Worm (Caenorhabditis elegans): ENCODE measurements around the gene best-7.
"Not testable (repeated sequence)": the region's sequence is repeated elsewhere in the genome, so short reads cannot be mapped to it uniquely, and the experiment has no call there.

The best-7 gene

DNA sequence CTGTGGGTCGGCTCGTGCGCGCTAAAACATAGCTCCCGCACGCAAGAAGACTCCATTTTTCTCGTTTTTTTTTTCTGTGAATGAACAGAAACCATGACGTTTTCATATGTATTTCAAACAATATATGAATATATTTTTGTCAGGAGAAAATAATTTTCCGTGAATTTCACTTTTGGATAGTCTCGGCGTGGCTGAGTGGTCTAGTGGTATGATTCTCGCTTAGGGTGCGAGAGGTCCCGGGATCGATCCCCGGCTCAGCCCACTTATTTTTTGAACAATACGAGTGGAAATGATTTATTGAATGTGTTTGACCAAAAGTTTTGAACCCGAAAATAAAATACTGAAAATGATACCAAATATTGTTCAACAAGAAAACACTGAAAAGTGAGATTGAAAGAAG is 1.3 kb upstream of the best-7 start:
- TF ChIP-seq unc-62 (GFP tag; optimal IDR thresholded peaks at IDR 0.05), result no peak

DNA sequence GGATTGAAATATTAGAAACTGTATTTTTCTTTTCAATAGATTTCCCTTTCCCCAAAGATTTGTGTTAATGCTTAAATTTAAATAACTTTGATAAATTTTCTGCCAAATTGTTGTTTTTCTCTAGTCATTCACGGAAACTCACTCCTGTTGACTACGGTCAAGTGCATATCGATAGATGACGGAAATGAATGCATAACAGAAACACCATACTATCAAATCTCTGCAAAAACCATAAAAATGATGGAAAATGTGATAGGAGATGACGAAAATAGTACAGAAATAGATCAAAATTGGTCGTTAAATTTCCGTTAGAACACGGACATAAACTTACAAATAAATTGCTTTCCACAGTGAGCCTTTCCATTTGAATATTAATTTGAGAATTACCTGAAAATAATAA is 1.1 kb downstream of the best-7 start:
- no peak for TF ChIP-seq unc-62 (GFP tag; optimal IDR thresholded peaks at IDR 0.05)

DNA sequence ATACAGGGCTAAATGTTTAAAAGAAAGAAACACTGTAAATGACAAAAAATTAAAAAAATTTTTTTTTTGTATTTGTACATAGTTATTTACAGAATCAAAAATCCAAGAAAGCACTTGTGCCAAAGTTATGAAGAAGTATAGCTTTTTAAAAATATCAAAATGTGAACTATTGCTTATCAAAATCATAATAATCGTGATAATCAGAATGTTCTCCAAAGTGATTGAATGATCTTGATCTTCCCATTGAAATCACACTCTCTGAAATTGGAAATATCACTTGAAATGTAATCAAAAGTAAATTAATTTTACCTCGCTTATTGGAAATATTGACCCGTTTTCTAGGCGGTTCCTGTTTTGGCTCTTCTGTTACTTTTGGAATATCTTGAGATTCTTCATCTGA is 3.6 kb downstream of the best-7 start:
- TF ChIP-seq unc-62 (GFP tag; optimal IDR thresholded peaks at IDR 0.05), result no peak

DNA sequence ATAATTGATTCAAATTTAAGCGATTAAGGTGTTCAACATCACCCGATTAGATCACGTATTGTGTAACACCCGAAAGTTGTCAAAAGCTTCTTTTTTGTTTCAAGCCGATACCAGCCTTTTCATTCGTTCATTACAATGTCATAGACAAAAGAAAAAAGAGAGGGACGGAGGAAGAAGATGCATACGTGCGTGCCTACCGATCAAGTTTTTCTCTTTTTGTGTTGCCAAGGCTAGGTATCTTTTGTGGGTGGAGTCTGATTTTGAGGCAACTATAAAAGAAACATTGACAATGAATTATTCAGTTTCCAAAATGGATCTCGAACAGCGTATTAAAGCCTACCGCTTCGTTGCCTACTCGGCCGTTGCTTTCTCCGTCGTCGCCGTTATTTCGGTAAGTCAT is 4.9 kb downstream of the best-7 start, which contains the start of gene col-125:
TSS of gene col-125 (plus strand) at position 301 of the 400 bp plus-strand sequence.
- no peak for TF ChIP-seq unc-62 (GFP tag; optimal IDR thresholded peaks at IDR 0.05)

DNA sequence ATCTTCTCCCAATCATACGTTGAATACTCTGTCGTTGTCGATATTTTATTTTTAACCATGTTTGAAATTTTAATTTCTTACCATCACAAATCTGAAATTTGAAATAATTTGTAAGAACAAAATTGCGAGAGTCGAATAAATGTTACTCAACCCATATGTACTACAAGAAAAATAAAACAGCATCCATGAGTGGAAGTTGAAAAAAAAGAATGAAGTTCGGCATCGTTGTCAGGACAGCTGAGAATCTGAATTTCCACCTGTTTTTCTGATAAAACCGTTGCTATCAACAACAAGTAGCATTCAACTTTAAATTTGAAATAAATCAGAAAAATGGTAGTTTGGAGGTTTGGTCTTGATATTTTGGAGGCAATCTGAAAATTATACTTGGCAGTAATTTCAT is 6.2 kb downstream of the best-7 start, which contains the start of gene C29F4.3:
TSS of gene C29F4.3 (minus strand) at position 101 of the 400 bp plus-strand sequence.
- no peak for TF ChIP-seq unc-62 (GFP tag; optimal IDR thresholded peaks at IDR 0.05)

DNA sequence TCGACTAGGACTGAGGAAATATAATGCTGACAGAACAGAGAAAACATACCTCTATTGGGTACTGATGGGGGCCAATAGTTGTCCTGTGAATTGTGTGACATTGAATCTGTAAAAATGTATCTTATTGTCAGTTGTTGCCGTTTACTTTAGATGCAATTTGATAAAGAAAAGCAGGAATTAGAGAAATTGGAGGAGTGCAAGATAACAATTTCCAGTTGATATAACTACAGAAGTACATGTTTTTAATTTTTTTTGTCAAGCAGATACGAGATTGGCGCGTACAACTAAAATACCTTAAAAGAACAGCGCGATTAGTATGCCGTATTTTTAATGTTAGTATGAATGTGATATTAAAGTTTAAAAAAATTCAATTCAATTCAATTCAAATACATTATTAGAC is 12.1 kb downstream of the best-7 start, which contains the start of gene zip-6:
TSS of gene zip-6 (minus strand) at position 101 of the 400 bp plus-strand sequence.
- TF ChIP-seq unc-62 (GFP tag; optimal IDR thresholded peaks at IDR 0.05), result no peak

DNA sequence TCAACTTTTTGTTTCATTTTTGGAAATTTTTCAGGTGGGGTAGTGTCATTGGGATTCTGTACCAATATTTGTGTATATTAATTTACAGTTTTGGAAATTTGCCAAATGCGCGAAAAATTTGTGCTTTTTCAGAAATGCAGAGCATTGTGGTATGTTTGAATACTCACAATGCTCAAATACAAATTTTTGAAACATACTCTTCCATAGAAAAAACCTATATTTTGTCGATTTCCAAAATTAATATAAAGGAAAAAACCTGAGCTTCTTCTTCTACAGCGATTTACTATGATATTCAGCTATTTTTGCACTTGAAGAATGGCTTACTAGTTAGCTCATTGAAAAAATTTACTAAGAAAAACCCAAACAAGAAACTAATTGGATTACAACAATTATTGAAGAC is 17.1 kb downstream of the best-7 start:
- TF ChIP-seq unc-62 (GFP tag; optimal IDR thresholded peaks at IDR 0.05), result no peak

DNA sequence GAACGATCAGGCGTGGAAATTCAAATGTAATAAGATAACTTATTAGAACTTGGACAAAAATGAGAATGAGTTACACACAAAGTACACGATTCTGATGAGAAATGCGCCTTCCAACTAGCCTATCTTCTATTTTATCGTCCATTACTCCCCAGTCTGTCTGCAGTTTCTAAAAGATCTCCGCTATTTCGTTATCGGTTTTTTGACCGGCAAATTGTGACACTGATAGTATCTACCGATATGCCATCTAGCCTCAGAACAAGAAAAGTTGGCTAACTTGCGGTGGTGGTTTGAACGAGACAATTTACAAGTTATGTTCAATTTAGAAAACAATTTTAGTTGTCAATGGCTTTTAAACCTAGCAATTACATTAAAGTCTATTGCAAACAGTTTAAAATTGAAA is 18.6 kb downstream of the best-7 start:
- TF ChIP-seq unc-62 (GFP tag; optimal IDR thresholded peaks at IDR 0.05), result no peak

DNA sequence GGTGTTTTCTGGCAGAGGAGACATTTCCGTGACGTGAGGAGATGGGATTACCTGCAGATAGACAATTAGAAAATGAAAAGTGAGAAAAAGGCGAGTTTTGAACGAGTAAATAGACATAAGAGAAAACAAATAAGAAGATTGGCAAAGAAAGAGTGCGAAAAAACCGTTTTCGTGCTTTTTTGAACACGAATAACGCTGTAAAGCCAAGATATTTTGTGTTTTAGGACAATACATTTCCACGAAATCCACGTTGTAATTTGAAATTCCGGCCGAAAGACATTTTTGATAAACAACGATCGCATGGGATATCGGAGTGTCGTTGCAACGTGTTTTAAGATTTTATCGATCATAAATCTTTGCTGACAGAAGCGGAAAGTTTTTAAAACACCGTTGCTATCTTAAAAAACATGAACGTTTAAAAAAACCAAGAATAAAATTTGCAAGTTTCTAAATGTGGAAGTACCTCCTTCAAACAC is 19.3 kb downstream of the best-7 start, which contains the start of gene adk-1:
TSS of gene adk-1 (minus strand) at position 51 of the 476 bp plus-strand sequence.
- no peak for TF ChIP-seq unc-62 (GFP tag; optimal IDR thresholded peaks at IDR 0.05)

DNA sequence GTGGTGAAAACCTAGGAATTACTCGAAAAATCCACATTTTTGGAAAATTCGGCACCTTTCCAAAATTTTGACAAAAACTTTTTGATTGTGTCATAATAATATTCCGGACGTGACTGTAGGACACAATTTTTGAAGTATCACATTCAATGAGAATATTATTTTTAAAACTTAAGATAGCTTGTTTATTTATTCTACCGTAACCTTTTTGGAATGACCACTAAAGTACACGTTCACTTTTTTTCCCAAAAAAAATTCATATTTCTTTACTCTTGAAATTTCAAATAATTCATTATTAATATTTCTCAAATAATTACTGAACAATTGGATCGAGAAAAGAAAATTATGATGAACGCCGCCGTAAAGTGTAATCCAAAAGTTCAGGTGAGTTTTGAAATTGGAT is 22.9 kb downstream of the best-7 start, which contains the start of gene R07H5.9:
TSS of gene R07H5.9 (plus strand) at position 301 of the 400 bp plus-strand sequence.
- no peak for TF ChIP-seq unc-62 (GFP tag; optimal IDR thresholded peaks at IDR 0.05)

DNA sequence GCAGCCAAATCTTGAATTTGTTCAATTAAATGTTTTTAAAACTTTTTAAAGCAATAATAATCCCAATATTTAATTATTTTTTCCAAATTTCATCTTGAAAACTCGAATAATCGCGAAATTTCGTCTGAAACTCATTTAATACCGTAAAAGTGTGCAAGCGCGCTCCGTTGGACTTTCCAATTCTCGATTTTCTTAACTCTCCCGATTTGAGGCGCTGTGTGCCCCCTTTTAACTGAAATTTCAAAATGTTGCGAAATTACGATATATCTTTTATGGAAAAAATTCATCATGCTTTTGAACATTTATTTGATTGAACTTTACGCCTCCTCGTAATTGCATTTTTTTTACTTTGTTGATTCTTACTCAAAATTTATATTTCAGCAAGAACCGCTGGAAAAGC is 27.7 kb downstream of the best-7 start, which contains the start of gene R07H5.11:
TSS of gene R07H5.11 (plus strand) at position 380 of the 400 bp plus-strand sequence.
- not testable (repeated sequence) for TF ChIP-seq unc-62 (GFP tag; optimal IDR thresholded peaks at IDR 0.05)

DNA sequence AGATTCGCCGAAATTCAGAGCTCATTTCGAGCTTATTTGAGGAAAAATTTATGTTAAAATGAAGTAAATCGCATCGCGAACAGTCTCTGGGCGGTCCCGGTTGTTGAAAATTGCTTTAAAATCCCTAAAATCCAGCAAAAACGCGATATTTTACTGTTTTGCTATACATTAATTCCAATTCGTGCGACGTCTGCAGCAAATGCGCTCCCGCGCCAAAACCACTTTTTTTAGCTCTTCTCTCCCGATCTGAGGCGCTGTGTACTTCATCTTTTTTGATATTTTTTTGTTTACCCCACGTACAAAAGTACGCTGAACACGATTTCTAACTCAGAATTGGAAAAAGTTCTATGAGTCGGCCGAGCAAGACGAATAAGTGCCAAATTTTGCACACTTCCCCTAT is 31.1 kb downstream of the best-7 start, which contains the start of gene R07H5.16:
TSS of gene R07H5.16 (plus strand) at position 348 of the 400 bp plus-strand sequence.
- not testable (repeated sequence) for TF ChIP-seq unc-62 (GFP tag; optimal IDR thresholded peaks at IDR 0.05)

DNA sequence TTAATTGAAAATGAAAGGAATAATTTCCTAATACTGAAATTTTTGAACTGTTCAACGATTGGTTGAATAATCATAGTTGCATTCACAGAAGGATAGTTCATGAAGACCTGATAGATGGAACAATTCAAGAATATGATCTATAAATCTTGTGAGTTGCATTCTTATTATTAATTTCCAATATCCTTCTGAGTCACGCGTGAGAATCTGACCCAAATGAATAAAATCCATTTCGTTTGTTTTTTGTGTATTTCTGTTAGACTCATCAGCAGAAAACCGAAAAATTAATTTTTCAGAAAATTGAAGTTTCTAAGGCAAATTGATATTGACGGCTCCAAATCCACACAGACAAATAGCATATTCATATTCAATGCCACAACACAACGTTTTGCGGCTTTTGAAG is 40.7 kb downstream of the best-7 start, which contains the start of gene fbxb-79:
TSS of gene fbxb-79 (minus strand) at position 101 of the 400 bp plus-strand sequence.
- TF ChIP-seq unc-62 (GFP tag; optimal IDR thresholded peaks at IDR 0.05), result no peak

DNA sequence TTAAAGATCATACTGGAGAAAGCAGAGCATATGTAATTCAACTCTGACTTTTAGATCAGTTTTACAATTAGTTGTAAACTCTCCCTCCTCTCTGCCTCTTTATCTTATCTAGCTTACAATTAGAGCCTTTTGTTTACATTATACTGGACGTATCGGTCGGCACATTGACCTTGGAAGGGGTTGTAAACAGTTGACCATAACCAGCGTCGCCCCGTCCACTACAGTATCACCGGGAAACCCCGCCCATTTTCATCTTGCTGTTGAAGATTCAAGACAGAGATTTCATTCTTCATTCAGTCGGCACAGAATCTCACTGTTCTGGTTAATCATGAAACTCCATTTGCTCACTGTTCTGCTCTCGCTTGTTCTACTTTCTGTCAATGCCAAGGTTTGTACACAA is 43.4 kb downstream of the best-7 start, which contains the start of gene sdz-27:
TSS of gene sdz-27 (plus strand) at position 301 of the 400 bp plus-strand sequence.
- no peak for TF ChIP-seq unc-62 (GFP tag; optimal IDR thresholded peaks at IDR 0.05)

DNA sequence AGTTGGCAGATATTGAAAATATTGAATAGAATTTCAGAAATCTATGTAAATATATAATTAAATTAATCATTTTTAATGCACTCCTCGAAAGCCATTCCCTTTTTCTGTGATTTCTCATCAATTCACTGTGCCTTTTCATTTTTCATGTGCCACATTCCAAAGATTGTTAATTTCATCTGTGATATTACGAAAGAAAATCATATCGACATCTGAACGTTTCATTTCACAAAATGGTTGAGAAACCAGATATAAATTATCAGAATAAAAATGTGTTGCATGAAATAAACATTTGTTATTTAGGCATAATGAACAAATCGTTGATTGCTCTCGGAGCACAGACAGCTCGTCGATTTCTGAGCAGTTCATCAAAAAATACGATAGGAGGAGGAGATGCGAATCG is 46.1 kb downstream of the best-7 start, which contains the start of gene nuaf-3:
TSS of gene nuaf-3 (plus strand) at position 301 of the 400 bp plus-strand sequence.
- no peak for TF ChIP-seq unc-62 (GFP tag; optimal IDR thresholded peaks at IDR 0.05)

DNA sequence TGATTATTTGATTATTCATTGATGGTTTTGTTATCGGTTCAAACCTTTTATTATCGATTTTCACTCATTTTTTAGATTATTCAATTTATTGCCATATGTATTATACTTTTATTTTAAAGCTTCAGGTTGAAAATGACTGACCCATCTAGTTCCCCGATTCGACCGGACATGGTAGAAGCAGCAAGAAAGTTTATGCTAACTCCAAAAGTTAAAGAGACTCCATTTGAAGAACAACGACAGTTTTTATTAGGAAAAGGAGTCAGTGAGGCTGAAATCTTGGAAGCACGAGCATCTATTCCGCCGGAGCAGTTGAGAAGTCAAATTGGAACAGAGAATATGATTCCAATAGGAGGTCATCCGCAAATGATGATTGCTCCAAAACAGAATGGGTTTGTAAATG is 47.1 kb downstream of the best-7 start, which contains the start of gene prx-14:
TSS of gene prx-14 (plus strand) at position 120 of the 400 bp plus-strand sequence.
- no peak for TF ChIP-seq unc-62 (GFP tag; optimal IDR thresholded peaks at IDR 0.05)

DNA sequence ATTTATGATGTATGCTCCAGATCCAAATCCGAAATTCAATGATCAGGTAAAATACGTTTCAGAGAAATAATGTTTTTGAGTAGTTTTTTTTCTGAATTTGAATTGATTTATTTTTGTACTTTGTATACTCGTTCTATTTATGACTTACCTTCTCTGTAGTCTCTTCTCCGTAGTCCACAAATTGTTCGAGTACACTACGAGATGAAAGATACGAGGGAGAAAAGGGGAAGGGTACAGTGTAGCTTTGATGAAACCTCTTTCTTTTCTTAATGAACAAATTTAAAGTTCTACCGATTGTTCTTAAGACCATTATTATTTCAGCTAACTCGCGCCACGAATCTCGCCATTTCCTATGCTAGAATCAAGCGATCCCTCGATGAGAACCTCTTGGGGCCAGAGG is 50.0 kb downstream of the best-7 start:
- no peak for TF ChIP-seq unc-62 (GFP tag; optimal IDR thresholded peaks at IDR 0.05)

All from whole organism, dauer.